Worm (Caenorhabditis elegans): ENCODE measurements around the gene Y2H9A.6.

Y2H9A.6 gene

DNA sequence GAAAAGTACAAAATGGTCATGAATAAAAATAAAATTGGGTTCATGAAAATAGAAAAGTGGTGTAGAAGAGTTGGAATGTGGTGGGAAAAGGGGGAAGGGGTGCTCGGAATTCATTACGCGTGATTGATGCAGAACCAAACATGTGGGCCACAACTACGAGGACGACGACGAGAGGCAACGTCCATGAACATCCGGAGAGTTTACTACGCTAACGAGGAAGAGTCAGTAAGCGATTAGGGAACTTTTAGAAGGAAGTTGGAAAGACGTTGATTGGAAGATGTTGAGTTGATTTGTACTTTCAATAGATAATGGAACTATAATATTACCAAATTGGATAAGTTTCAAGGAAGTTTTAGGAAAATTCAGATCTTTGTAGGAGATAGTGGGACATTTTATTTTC lies 42.0 kb upstream of the Y2H9A.6 start (continued):
- no peak for TF ChIP-seq madf-8 (GFP tag; conservative IDR thresholded peaks at IDR 0.05)

DNA sequence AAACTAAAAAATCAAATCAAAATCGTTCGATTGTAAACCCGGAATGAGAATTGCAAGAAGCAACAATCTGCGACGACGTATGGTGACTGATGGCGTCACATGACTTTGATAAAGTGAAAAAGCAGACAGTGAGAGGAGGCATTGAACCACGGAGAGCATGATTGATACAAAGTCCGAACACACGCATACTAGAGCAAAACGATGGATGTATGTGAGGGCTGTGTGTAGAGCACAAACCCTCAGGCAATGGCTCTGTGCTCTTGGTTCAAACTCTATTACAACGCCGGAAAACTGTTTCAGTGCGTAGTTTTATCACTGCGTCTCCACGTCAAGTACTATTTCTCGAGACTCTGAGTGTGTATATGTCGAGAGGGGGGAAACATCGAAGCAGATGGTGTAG lies 41.1 kb upstream of the Y2H9A.6 start:
- TF ChIP-seq F39B2.1 (GFP tag; IDR thresholded peaks at IDR 0.05) (no peak), fkh-3 (tag; optimal IDR thresholded peaks at IDR 0.05) (no peak), F49E8.2 (tag; optimal IDR thresholded peaks at IDR 0.05; ENCODE audit: insufficient read depth) (no peak), B0336.3 (GFP tag; IDR thresholded peaks at IDR 0.05) (no peak), repo-1 (tag; optimal IDR thresholded peaks at IDR 0.05) (no peak), somi-1 (GFP tag; optimal IDR thresholded peaks at IDR 0.05) (peak; percentile 24)

DNA sequence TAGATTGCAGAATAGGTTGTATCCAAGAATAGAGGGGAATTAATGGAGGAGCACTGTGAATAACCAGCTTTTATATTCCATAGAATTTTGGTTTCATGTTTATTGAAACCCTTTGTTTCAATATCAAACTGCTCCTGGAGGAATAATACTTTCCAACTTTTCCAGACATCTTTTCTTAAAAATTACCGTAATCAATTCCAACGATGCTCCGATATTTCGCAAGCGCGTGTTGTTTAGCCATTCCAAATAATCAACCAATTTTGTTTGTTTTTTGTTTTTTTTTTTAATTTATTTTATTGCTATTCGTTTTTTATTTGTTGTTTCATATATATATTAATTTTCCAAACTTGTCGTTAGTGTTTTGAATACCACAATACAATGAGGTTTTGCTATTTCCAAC lies 37.6 kb upstream of the Y2H9A.6 start, which contains the start of gene cutl-1:
Gene cutl-1, minus strand, starts transcription at position 83 of the 400 bp plus-strand sequence.
- no peak for TF ChIP-seq nhr-179 (tag; optimal IDR thresholded peaks at IDR 0.05)
- TF ChIP-seq madf-8 (GFP tag; conservative IDR thresholded peaks at IDR 0.05), result peak; percentile 60
- no peak for TF ChIP-seq gei-17 (GFP tag; optimal IDR thresholded peaks at IDR 0.05)
- TF ChIP-seq madf-6 (GFP tag; IDR thresholded peaks at IDR 0.05), result peak; percentile 73
- TF ChIP-seq lsl-1 (GFP tag; optimal IDR thresholded peaks at IDR 0.05), result peak; percentile 49
- TF ChIP-seq attf-3 (GFP tag; conservative IDR thresholded peaks at IDR 0.05), result peak; percentile 89

DNA sequence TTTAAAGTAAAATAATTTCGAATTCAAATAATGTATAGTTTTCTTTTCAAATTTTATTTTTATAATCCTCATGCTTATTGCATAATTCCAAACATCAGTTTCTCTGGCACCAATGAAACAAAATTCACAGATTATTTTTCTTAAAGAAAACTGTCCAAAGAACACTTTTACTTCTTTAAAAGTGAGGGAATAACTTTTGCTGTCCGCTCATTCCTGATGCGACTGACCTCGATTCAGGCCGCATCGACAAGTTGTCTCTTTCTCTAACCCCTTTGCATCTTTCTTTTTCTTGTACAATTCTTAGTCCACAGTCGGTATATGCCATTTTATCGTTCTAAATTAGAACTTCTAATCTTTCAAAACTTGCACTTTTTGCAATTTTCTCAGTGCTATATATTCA lies 37.1 kb upstream of the Y2H9A.6 start, which contains the start of gene F53F1.2:
Gene F53F1.2, plus strand, starts transcription at position 306 of the 400 bp plus-strand sequence.
- TF ChIP-seq ceh-91 (GFP tag; IDR thresholded peaks at IDR 0.05) (no peak), F57A8.1 (GFP tag; optimal IDR thresholded peaks at IDR 0.05) (no peak), snpc-4 (GFP tag; optimal IDR thresholded peaks at IDR 0.05) (no peak), snpc-4 (tag; optimal IDR thresholded peaks at IDR 0.05) (no peak), sptf-2 (GFP tag; optimal IDR thresholded peaks at IDR 0.05) (no peak), F52B5.7 (tag; optimal IDR thresholded peaks at IDR 0.05) (no peak), B0019.2 (GFP tag; conservative IDR thresholded peaks at IDR 0.05) (no peak), zim-3 (tag; optimal IDR thresholded peaks at IDR 0.05) (no peak)

DNA sequence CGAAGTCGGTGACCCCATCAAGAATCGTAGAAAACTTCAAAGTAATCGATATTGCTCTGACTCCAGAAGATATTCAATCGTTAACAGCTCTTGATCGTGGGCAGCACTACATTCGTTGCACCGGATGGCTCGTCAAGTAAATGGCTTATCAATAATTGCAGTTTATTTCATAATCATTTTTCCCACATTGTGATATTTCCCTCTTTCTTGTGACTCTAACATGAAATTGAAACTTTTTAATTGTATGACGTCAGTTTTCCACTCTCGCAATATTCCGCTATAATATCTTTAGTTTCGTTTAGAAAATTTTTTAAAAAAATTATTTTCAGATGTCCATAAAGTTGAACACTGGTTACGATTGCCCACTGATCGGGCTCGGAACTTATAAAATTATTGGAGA lies 35.7 kb upstream of the Y2H9A.6 start, which contains the start of gene F53F1.3:
Gene F53F1.3, plus strand, starts transcription at position 330 of the 400 bp plus-strand sequence.
- TF ChIP-seq cebp-1 (GFP tag; IDR thresholded peaks at IDR 0.05) (peak; percentile 57; the same call in 1 of the 2 replicates), cebp-1 (tag; optimal IDR thresholded peaks at IDR 0.05) (peak; percentile 67), nhr-120 (GFP tag; IDR thresholded peaks at IDR 0.05) (no peak), K11D2.4 (GFP tag; IDR thresholded peaks at IDR 0.05) (no peak), dox-1 (GFP tag; IDR thresholded peaks at IDR 0.05) (0 out of 2 replicates have a peak, but pooled peaks have one; percentile 27), rpc-1 (optimal IDR thresholded peaks at IDR 0.05) (no peak), rpc-1 (tag; optimal IDR thresholded peaks at IDR 0.05) (no peak), Y79H2A.3 (GFP tag; conservative IDR thresholded peaks at IDR 0.05) (no peak), nhr-80 (tag; optimal IDR thresholded peaks at IDR 0.05) (peak; percentile 55), B0035.1 (tag; optimal IDR thresholded peaks at IDR 0.05) (no peak), attf-3 (GFP tag; conservative IDR thresholded peaks at IDR 0.05) (0 out of 2 replicates have a peak, but pooled peaks have one; percentile 18), madf-3 (GFP tag; IDR thresholded peaks at IDR 0.05) (0 out of 2 replicates have a peak, but pooled peaks have one; percentile 20), atf-7 (tag; optimal IDR thresholded peaks at IDR 0.05) (peak; percentile 21)

DNA sequence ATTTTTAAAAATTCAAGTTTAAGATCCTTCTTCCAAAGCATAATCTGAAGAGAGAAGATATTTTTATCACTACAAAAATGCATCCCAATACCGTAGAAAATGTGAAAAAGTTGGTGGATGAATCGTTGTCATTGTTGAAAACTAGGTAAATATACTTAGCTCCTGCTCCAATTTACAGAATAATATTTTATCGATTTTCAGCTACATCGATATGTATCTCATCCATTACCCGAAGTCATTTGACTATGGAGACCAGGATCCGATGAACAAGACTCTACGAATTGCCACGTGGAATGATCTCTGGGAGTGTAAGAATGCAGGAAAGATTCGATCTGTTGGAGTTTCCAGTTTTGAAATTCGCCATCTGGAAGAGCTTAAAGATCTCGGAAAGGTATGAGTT lies 35.2 kb upstream of the Y2H9A.6 start:
- no peak for TF ChIP-seq Y56A3A.18 (GFP tag; IDR thresholded peaks at IDR 0.05)
- no peak for TF ChIP-seq mcd-1 (GFP tag; IDR thresholded peaks at IDR 0.05)
- TF ChIP-seq ztf-18 (tag; optimal IDR thresholded peaks at IDR 0.05), result no peak
- TF ChIP-seq zim-3 (tag; optimal IDR thresholded peaks at IDR 0.05), result no peak
- 0 out of 2 replicates have a peak, but pooled peaks have one; percentile 46 for TF ChIP-seq Y53G8AR.9 (GFP tag; conservative IDR thresholded peaks at IDR 0.05)
- TF ChIP-seq F22D6.2 (tag; optimal IDR thresholded peaks at IDR 0.05), result no peak
- no peak for TF ChIP-seq athp-1 (tag; optimal IDR thresholded peaks at IDR 0.05)
- no peak for TF ChIP-seq F10E7.11 (tag; optimal IDR thresholded peaks at IDR 0.05)
- 0 out of 2 replicates have a peak, but pooled peaks have one; percentile 6 for TF ChIP-seq attf-3 (GFP tag; conservative IDR thresholded peaks at IDR 0.05)

All from whole organism, young adult.